Worm (Caenorhabditis elegans): ENCODE results near the gene glb-19.

ce11 chrIV:10690139-10690538, 36.2 kb upstream of the glb-19 start, which contains the start of gene R102.8:
- no peak for TF ChIP-seq tbx-2 (tag; optimal IDR thresholded peaks at IDR 0.05)
- TF ChIP-seq ceh-16 (tag; optimal IDR thresholded peaks at IDR 0.05): no peak
- TF ChIP-seq nhr-25 (tag; optimal IDR thresholded peaks at IDR 0.05): no peak
- no peak for TF ChIP-seq unc-62 (GFP tag; optimal IDR thresholded peaks at IDR 0.05)
- TF ChIP-seq mdl-1 (tag; optimal IDR thresholded peaks at IDR 0.05): no peak
- TF ChIP-seq nhr-237 (tag; optimal IDR thresholded peaks at IDR 0.05): no peak
- no peak for TF ChIP-seq nhr-76 (tag; optimal IDR thresholded peaks at IDR 0.05)
- no peak for TF ChIP-seq ceh-82 (tag; optimal IDR thresholded peaks at IDR 0.05)

All from whole organism, L3 larva.